Worm (Caenorhabditis elegans): Measurements from ENCODE around the gene ham-2.

Gene ham-2

DNA sequence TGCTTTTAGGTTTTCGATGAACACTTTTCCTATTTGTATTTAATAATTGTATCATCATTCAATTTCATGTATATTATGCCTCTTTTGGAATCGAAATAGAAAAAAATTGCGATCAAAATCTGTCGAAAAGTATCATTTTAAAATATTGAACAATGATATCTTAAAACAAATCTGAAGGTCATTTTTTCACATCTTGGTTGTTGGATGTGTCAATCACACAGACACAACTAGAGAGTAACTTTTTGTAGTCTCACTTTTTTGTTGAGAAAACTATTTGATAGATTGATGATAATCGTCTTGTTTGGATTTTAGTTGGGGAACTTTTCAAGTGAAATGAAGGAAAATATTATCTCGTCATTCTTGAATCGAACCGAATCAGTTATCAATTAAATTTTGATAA, 14.8 kb downstream of the ham-2 start:
- TF ChIP-seq him-1 (tag; optimal IDR thresholded peaks at IDR 0.05) (no peak), W03F9.2 (tag; optimal IDR thresholded peaks at IDR 0.05) (no peak), dao-5 (tag; optimal IDR thresholded peaks at IDR 0.05) (no peak)

DNA sequence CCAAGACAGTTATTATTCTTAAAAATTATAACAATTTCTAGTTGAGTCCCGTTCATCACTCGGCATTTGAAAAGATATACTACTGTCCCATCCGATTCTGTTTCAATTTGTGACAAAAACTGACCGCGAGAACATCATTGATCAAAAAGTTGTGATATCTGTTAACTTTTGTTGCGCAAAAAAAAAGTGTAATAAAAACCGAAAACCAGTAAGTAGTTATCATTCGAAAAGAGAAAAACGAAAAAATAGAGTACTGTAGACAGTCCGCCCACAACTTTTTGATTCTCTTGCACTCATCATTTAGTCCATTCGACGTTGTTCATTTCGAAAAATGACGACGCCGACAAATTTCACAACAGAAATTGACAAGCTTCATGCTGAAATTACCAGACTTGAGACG, 16.7 kb downstream of the ham-2 start, which contains the start of gene amt-1:
Gene amt-1 (plus strand): TSS at position 301 of the 400 bp plus-strand sequence.
- TF ChIP-seq dao-5 (tag; optimal IDR thresholded peaks at IDR 0.05) (no peak), him-1 (tag; optimal IDR thresholded peaks at IDR 0.05) (no peak)

DNA sequence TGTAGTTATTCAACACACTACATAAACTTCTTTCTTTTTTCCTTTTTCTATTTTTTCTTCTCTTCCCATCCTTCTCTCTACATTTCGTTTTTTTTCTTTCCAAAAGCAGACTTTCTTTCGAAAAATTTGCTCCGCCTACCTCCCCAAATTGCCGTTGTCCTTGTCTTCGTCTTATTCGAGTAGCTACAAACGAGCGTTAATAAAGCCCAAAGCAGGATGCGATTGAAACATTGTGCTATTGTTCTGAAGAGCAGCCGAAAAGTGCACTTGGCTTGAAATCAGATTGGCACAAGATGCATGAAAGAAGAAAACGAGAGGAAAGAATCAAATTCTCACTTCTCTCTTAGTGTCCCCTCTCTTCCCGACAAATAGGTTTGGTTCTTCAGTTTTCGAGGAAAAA, 20.4 kb downstream of the ham-2 start:
- no peak for TF ChIP-seq him-1 (tag; optimal IDR thresholded peaks at IDR 0.05)
- no peak for TF ChIP-seq dao-5 (tag; optimal IDR thresholded peaks at IDR 0.05)
- no peak for TF ChIP-seq W03F9.2 (tag; optimal IDR thresholded peaks at IDR 0.05)

DNA sequence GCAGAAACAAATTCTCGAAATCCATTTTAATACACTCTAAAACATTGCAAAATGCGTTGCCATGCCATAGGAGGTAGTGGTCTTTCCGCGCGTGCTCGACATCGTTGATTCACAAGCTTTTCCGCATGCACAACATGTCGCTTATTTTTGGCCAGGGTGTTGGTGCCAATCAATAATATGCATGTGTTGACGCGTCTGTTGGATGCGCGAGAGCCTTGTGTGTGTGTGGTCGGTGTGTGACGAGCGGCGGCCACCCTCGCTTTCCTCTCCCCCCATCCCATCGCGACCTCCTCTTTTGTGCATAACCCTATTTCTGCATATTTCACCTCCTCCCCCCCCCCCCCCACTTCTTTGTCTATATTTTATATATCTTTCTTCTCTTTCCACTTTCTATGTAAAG, 21.8 kb downstream of the ham-2 start:
- TF ChIP-seq W03F9.2 (tag; optimal IDR thresholded peaks at IDR 0.05), result no peak
- TF ChIP-seq dao-5 (tag; optimal IDR thresholded peaks at IDR 0.05), result no peak
- no peak for TF ChIP-seq him-1 (tag; optimal IDR thresholded peaks at IDR 0.05)

DNA sequence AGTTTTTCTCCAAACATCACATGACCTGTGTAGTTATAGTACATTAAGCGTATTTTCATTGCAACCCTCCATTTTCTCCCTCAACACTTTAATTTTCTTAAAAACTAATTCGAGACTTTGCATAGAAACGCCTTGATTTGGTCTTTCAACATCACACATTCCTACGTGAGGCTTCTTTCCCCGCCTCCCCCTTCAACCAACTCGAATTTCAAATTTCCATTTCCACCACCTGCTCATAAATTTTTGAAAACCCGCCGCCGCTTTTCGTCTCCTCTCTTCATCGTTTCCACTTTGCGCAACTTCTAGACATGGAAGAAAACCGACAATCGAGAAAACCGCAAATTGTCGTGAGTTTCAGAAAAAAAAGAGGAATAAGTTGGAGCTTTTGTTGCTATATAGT, 23.5 kb downstream of the ham-2 start, which contains the start of gene C05E11.3:
Gene C05E11.3 (plus strand): TSS at position 301 of the 400 bp plus-strand sequence.
- no peak for TF ChIP-seq him-1 (tag; optimal IDR thresholded peaks at IDR 0.05)

DNA sequence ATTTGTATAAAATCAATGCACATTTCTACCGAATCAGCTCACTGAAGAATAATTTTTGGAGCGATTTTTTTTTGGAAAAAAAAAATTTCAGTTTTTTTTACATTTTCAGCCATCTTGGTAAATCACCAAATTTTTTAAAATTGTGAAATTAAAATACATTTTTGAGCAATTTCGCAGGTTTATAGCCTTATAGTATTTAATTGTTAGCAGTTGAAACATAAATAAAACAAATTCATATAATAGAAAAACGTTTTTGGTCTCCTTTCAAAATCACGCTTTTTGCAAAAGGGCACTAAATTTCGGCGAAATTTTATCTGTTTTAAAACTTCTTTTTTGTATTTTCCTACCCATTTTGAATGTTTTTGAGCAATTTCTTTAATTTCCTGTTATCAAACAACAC, 24.1 kb downstream of the ham-2 start:
- TF ChIP-seq him-1 (tag; optimal IDR thresholded peaks at IDR 0.05) (no peak), W03F9.2 (tag; optimal IDR thresholded peaks at IDR 0.05) (no peak), dao-5 (tag; optimal IDR thresholded peaks at IDR 0.05) (no peak)

DNA sequence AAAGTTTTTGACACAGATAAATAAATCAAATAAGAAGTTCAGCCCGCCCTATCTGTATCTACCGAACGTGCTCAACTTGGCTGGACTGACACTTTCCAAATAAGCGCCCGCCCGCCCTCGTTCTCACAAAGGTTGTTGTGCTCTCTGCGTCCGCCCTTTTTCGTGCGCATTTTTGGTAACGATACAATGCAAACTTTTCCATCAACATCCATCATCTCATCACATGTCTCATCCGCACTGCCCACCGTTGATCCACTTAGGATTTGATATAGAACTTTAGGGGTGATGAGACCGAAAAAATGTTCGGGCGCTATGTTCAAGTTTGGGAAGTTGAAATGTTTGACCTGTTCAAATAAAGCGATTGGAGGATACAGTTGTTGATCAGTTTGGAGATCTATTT, 31.1 kb downstream of the ham-2 start, which contains the start of gene C05E11.7:
Gene C05E11.7 (minus strand): TSS at position 101 of the 400 bp plus-strand sequence.
- TF ChIP-seq W03F9.2 (tag; optimal IDR thresholded peaks at IDR 0.05) (no peak), him-1 (tag; optimal IDR thresholded peaks at IDR 0.05) (no peak), dao-5 (tag; optimal IDR thresholded peaks at IDR 0.05) (no peak)

DNA sequence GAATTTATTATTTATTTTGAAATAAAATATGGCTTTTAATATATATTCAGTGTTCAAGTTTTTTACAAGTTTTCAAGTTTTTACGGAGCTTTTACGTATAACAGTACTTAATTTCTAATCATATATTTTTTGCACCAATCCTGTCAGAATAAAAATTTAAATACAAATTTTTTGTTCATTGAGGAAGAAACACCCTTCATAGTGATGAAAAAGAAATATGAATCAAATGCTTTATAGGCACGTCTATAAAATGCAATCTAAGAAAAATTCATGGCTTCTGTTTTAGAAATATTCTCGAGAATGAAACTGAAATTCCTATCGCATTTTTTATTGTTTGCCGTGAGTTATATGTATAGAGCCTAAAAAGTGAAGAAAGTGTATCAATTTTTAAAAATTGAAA, 32.1 kb downstream of the ham-2 start, which contains the start of gene C05E11.2:
Gene C05E11.2 (plus strand): TSS at position 301 of the 400 bp plus-strand sequence.
- TF ChIP-seq him-1 (tag; optimal IDR thresholded peaks at IDR 0.05) (no peak), W03F9.2 (tag; optimal IDR thresholded peaks at IDR 0.05) (no peak), dao-5 (tag; optimal IDR thresholded peaks at IDR 0.05) (no peak)

DNA sequence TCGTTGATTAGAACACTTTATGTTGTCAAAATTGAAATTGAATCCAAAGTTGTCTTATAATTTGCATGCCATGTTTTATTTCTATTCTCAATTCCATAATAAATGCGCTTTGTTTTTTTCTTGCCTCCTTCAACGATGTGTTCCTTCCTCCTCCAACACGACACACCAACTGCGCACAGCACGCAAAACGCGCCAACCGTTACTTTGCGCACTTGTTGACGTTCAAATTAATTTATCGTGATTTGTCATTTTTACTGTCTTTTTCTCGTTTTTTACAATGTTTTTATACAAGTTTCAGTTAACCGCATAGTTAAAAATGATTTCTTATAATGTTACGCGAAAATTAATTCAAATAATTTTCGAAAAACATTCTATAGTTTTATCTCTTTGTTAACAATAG, 33.4 kb downstream of the ham-2 start:
- TF ChIP-seq W03F9.2 (tag; optimal IDR thresholded peaks at IDR 0.05) (no peak), dao-5 (tag; optimal IDR thresholded peaks at IDR 0.05) (no peak), him-1 (tag; optimal IDR thresholded peaks at IDR 0.05) (no peak)

DNA sequence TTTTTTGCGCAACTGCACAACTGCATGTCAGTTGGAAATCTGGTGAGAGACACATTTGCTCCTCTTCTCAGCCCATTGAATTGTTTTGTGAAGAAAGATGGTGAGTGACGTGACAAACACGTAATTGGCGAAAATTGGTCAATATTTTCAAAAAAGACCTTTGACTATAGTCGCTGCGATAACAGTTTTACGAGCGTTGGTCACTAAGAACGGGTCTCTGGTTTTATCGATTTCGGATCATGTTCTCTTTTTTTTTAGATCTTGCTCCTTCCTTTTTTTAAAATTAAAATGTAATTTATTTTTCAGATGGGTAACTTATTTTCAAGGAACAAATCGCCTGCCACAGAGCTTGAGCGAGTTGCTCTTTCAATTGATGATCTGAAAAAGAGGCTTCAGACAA, 34.0 kb downstream of the ham-2 start, which contains the start of gene lnp-1:
Gene lnp-1 (plus strand): TSS at position 301 of the 400 bp plus-strand sequence.
- no peak for TF ChIP-seq dao-5 (tag; optimal IDR thresholded peaks at IDR 0.05)
- TF ChIP-seq W03F9.2 (tag; optimal IDR thresholded peaks at IDR 0.05), result no peak
- no peak for TF ChIP-seq him-1 (tag; optimal IDR thresholded peaks at IDR 0.05)

DNA sequence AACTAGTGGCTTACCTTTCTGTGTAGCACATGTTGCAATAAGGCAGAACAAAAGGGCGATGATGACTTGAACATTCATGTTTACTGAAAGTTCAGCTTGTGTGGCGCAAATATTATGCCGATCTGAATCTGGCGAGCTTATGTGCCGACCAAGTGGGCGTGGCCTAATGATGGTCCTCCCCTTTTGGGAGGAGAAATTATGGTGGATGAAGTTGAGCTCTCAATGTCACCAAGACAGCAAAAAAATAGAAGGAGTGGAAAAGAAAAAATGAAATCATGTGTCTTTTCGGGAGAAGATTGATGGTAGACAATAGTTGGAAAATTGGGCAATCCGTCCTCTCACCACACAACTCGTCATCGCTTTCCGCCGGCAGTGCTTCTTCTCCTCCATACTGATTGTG, 37.8 kb downstream of the ham-2 start, which contains the start of gene flp-12:
Gene flp-12 (minus strand): TSS at position 101 of the 400 bp plus-strand sequence.
- TF ChIP-seq him-1 (tag; optimal IDR thresholded peaks at IDR 0.05) (no peak), W03F9.2 (tag; optimal IDR thresholded peaks at IDR 0.05) (no peak), dao-5 (tag; optimal IDR thresholded peaks at IDR 0.05) (no peak)

DNA sequence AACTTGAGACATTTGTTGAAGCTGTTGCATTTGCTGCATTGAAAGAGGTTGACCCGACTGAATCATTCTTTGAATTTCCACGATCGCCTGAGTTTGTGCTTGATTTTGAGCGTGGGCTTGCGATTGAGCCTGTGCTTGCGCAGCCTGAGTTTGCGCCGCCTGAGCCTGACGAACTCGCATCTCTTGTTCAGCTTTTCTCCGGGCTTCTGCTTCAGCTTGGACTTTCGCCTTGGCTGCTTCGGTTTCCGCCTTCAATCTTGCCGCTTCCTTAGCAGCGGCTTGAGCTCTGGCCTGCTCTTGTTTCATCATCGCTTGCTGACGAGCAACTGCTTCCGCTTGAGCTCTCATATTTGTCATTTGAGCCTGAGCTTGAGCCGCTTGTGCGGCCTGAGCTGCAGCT, 42.9 kb downstream of the ham-2 start:
- TF ChIP-seq W03F9.2 (tag; optimal IDR thresholded peaks at IDR 0.05) (no peak), dao-5 (tag; optimal IDR thresholded peaks at IDR 0.05) (no peak), him-1 (tag; optimal IDR thresholded peaks at IDR 0.05) (no peak)

DNA sequence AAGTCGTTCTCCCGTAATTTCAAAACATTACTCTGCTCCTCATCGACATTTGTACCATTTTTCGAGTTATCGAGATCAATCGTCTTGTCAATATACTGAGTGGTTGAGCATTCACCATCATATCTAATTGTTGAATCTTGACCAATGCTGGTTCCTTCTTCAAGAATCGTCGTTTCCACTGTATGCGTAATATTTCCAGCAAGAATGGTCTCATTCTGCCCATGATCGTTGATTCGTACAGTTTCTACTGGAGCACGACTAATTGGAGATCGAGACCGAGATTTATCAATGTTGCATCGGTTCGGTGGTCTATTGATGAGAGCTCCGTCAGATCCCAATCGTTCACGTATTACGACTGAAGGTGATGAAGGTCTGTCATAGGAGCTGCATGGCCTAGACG, 45.0 kb downstream of the ham-2 start:
- TF ChIP-seq him-1 (tag; optimal IDR thresholded peaks at IDR 0.05) (no peak), dao-5 (tag; optimal IDR thresholded peaks at IDR 0.05) (no peak), W03F9.2 (tag; optimal IDR thresholded peaks at IDR 0.05) (no peak)

DNA sequence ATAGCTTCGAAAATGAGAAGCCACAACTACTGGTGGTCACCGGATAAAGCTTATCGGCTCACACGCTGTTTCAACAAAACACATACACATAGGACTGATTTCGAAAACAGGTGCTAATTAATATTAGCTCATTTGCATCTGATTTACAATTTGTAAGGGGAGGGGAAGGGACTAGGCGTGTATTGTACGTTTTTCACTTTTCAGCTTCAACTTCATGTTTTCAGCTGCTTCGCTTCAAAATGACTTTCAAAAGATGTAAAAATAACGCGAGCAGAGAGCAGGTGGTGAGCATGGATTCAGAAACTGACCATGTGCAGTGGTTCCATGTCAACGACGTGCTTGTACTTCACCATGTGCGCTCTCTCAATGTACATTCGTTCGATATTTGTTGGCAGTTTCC, 46.5 kb downstream of the ham-2 start:
- TF ChIP-seq him-1 (tag; optimal IDR thresholded peaks at IDR 0.05) (no peak), dao-5 (tag; optimal IDR thresholded peaks at IDR 0.05) (no peak), W03F9.2 (tag; optimal IDR thresholded peaks at IDR 0.05) (no peak)

DNA sequence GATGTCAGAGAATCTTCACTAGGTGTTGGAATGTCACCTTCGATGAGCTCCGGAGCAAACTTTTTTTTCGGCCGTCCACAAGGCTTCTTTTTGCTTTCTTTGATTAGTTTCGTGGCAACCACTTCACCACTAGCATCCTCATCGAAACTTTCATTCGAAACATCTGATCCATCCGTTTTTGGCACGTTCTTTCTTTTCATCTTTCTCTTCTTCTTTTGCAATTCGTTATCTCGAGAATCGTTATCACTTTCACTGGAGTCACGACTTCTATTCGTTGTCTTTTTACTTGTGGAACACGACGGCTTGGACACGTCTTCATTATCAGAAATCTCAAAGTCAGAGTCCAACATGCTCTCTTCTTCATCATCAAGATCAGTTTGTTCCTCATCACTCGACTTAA, 49.7 kb downstream of the ham-2 start:
- no peak for TF ChIP-seq him-1 (tag; optimal IDR thresholded peaks at IDR 0.05)
- TF ChIP-seq W03F9.2 (tag; optimal IDR thresholded peaks at IDR 0.05), result no peak
- TF ChIP-seq dao-5 (tag; optimal IDR thresholded peaks at IDR 0.05), result no peak
